Worm (Caenorhabditis elegans) whole organism, midembryonic: ENCODE data around the gene F36G9.3.

Experiments used
- T22C8.4 ChIP-seq: fragments of 200-800 bp; sonication (Bioruptor generic); IDR thresholded peaks from 2 replicates; pipeline ENCODE4 v1.3.6; 2022; ENCODE audit warnings: missing genetic modification characterization, missing compliant biosample characterization
- flt-1 ChIP-seq: fragments of 200-800 bp; sonication (Bioruptor generic); IDR thresholded peaks from 2 replicates; pipeline ENCODE4 v1.3.6; 2022; ENCODE audit warnings: missing genetic modification characterization, missing compliant biosample characterization
- klf-2 ChIP-seq: fragments of 200-800 bp; sonication (Bioruptor generic); conservative IDR thresholded peaks from 2 replicates; pipeline ENCODE4 v1.3.6; 2022; ENCODE audit warnings: missing genetic modification reagents, missing genetic modification characterization, missing compliant biosample characterization
- med-1 ChIP-seq: sonication (generic microtip); optimal IDR thresholded peaks from 2 replicates; lab custom pipeline; 2017; ENCODE audit warnings: missing genetic modification characterization, mild to moderate bottlenecking, missing compliant biosample characterization, antibody characterized with exemption, missing genetic modification reagents; ENCODE audit not compliant: insufficient read depth
- tab-1 ChIP-seq: fragments of 200-800 bp; sonication (Bioruptor generic); IDR thresholded peaks from 2 replicates; pipeline ENCODE4 v1.3.6; 2022; ENCODE audit warnings: missing genetic modification characterization, missing compliant biosample characterization

ce11 chrV:15988074-15988473, 30.9 kb downstream of the F36G9.3 start, which contains the start of gene F36G9.15:
- TF ChIP-seq klf-2 (GFP tag; lab: Robert Waterston, UW) (no peak), flt-1 (no peak), med-1 (GFP tag; lab: Kevin White, UChicago) (no peak), T22C8.4 (GFP tag; lab: Robert Waterston, UW) (no peak), tab-1 (GFP tag; lab: Robert Waterston, UW) (no peak)
